Worm (Caenorhabditis elegans) whole organism, L4/young adult: ENCODE results near the gene C23G10.7.

Experiments
- dao-5 ChIP-seq: sonication (generic microtip); optimal IDR thresholded peaks from 2 replicates; lab custom pipeline; 2016; ENCODE audit warnings: missing genotype, missing genetic modification characterization, moderate library complexity, missing compliant biosample characterization
- him-1 ChIP-seq: sonication (generic microtip); optimal IDR thresholded peaks from 2 replicates; lab custom pipeline; 2016; ENCODE audit warnings: missing genotype, missing genetic modification reagents, missing genetic modification characterization, missing compliant biosample characterization

DNA sequence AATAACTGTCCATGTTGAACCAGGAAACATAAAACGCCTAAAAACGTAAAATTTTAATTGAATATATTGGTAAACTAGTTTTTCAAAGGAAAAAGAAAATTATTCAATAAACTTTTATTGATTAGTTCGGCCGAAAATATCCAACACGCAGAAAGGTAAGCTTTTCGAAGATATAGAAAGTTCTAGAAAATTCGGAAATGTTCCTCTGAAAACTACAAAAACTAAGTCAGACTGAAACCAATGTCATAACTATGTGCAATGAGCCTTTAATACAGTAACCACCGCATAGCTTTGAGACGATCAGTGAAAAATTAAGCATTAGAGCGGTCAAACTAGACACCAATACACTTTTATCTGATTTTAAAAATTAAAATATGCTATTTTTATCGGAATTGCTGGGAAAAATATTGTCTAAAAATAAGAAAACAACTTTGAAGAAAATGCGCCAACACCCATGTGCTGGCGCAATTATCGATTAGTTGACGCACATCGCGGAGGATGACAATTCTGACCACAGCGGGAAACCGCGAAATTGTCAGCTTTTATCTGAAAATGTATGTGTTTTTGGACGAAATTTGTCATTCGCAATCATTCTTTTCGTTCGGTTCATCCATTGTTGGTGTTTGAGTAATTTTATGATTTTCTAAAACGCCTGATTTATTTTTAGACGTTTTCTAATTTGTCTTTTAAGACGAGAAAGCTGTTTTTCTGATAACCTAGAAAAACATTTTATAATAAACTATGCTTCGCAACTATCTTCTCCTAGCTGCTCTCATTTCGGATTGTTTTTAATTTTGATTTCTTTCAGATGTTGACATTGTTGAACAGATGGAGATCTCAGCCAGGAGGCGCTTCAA, at the start of gene C23G10.7, which contains the start of gene rpn-2:
- TF ChIP-seq him-1 (tag; lab: Kevin White, UChicago) (no peak), dao-5 (tag; lab: Kevin White, UChicago) (no peak)
